Worm (Caenorhabditis elegans) whole organism, L4 larva: ENCODE results near the gene ZK643.5.

Source experiments
- F26F4.8 ChIP-seq: fragments of 200-800 bp; sonication (Bioruptor generic); conservative IDR thresholded peaks from 2 replicates; pipeline ENCODE4 v1.3.6; 2022; ENCODE audit warnings: missing genetic modification characterization, missing compliant biosample characterization
- F37D6.2 ChIP-seq: sonication (generic microtip); optimal IDR thresholded peaks from 2 replicates; lab custom pipeline; 2016; ENCODE audit warnings: mild to moderate bottlenecking, missing genetic modification characterization, missing compliant biosample characterization
- F44E2.7 ChIP-seq: fragments of 200-800 bp; sonication (Bioruptor generic); IDR thresholded peaks from 2 replicates; pipeline ENCODE4 v2.1.2; 2022; ENCODE audit warnings: missing genetic modification characterization, missing compliant biosample characterization
- T20F7.1 ChIP-seq: fragments of 200-800 bp; sonication (Bioruptor generic); optimal IDR thresholded peaks from 2 replicates; lab custom pipeline; 2018; ENCODE audit warnings: mild to moderate bottlenecking, missing genetic modification characterization, missing compliant biosample characterization
- Y105C5A.15 ChIP-seq: fragments of 200-800 bp; sonication (Bioruptor generic); IDR thresholded peaks from 2 replicates; pipeline ENCODE4 v1.3.6; 2022; ENCODE audit warnings: missing genetic modification characterization, missing compliant biosample characterization
- Y5F2A.4 ChIP-seq: fragments of 200-800 bp; sonication (Bioruptor generic); optimal IDR thresholded peaks from 2 replicates; lab custom pipeline; 2018; ENCODE audit warnings: mild to moderate bottlenecking, missing genetic modification characterization, missing compliant biosample characterization
- aha-1 ChIP-seq: fragments of 150-350 bp; peaks from one replicate; lab custom pipeline; 2014; ENCODE audit warnings: missing biosample characterization, missing genetic modification characterization
- ama-1 ChIP-seq: fragments of 150-350 bp; optimal IDR thresholded peaks from 2 replicates; lab custom pipeline; 2014; ENCODE audit warnings: inconsistent platforms, mixed read lengths
- arid-1 ChIP-seq: fragments of 200-800 bp; sonication (Bioruptor generic); conservative IDR thresholded peaks from 2 replicates; pipeline ENCODE4 v1.3.6; 2022; ENCODE audit warnings: missing genetic modification reagents, missing genetic modification characterization, missing compliant biosample characterization
- ceh-82 ChIP-seq: sonication (generic microtip); optimal IDR thresholded peaks from 2 replicates; lab custom pipeline; 2017; ENCODE audit warnings: missing biosample characterization, missing genetic modification characterization
- cey-2 ChIP-seq: sonication (generic microtip); optimal IDR thresholded peaks from 3 replicates; lab custom pipeline; 2017; ENCODE audit warnings: missing genetic modification characterization, mild to moderate bottlenecking, missing compliant biosample characterization, antibody characterized with exemption, borderline replicate concordance; ENCODE audit not compliant: insufficient read depth
- ctbp-1 ChIP-seq: fragments of 200-800 bp; sonication (Bioruptor generic); IDR thresholded peaks from 2 replicates; pipeline ENCODE4 v1.3.6; 2022; ENCODE audit warnings: missing genetic modification reagents, missing genetic modification characterization, missing compliant biosample characterization
- daf-16 ChIP-seq, 3 experiments: sonication (generic microtip); optimal IDR thresholded peaks; 2 replicates each; lab custom pipeline; 2016 to 2017; ENCODE audit warnings: missing genetic modification characterization in 3 of 3, missing genetic modification reagents in 3 of 3, mild to moderate bottlenecking in 2 of 3, missing compliant biosample characterization in 2 of 3, missing biosample characterization in 1 of 3, moderate library complexity in 1 of 3
- dmd-6 ChIP-seq: fragments of 200-800 bp; sonication (Bioruptor generic); IDR thresholded peaks from 2 replicates; pipeline ENCODE4 v1.3.6; 2022; ENCODE audit warnings: missing genetic modification reagents, missing genetic modification characterization, missing compliant biosample characterization
- dmd-9 ChIP-seq: fragments of 200-800 bp; sonication (Bioruptor generic); IDR thresholded peaks from 2 replicates; pipeline ENCODE4 v1.3.6; 2022; ENCODE audit warnings: missing genetic modification reagents, missing genetic modification characterization, missing compliant biosample characterization
- duxl-1 ChIP-seq: sonication (generic microtip); optimal IDR thresholded peaks from 2 replicates; lab custom pipeline; 2016; ENCODE audit warnings: mild to moderate bottlenecking, missing genetic modification characterization, moderate library complexity, missing compliant biosample characterization; ENCODE audit not compliant: poor library complexity
- dve-1 ChIP-seq: sonication (generic microtip); optimal IDR thresholded peaks from 2 replicates; lab custom pipeline; 2017; ENCODE audit warnings: antibody characterized with exemption, mild to moderate bottlenecking, missing genetic modification characterization, missing compliant biosample characterization; ENCODE audit not compliant: insufficient read depth
- hlh-11 ChIP-seq: fragments of 200-800 bp; sonication (Bioruptor generic); optimal IDR thresholded peaks from 2 replicates; lab custom pipeline; 2018; ENCODE audit warnings: mild to moderate bottlenecking, missing genetic modification characterization, missing compliant biosample characterization
- hlh-30 ChIP-seq: sonication (generic microtip); optimal IDR thresholded peaks from 2 replicates; lab custom pipeline; 2017; ENCODE audit warnings: antibody characterized with exemption, mild to moderate bottlenecking, missing genetic modification characterization, missing compliant biosample characterization; ENCODE audit not compliant: insufficient read depth
- jun-1 ChIP-seq: fragments of 150-350 bp; optimal IDR thresholded peaks from 2 replicates; lab custom pipeline; 2014; ENCODE audit warnings: missing biosample characterization, missing genetic modification reagents, missing genetic modification characterization
- lim-7 ChIP-seq: fragments of 200-800 bp; sonication (Bioruptor generic); IDR thresholded peaks from 2 replicates; pipeline ENCODE4 v1.3.6; 2022; ENCODE audit warnings: missing genetic modification characterization, missing compliant biosample characterization
- lin-1 ChIP-seq: fragments of 200-800 bp; sonication (Bioruptor generic); IDR thresholded peaks from 2 replicates; pipeline ENCODE4 v1.3.6; 2022; ENCODE audit warnings: missing genetic modification reagents, missing genetic modification characterization, missing compliant biosample characterization
- lin-13 ChIP-seq: fragments of 150-350 bp; optimal IDR thresholded peaks from 2 replicates; lab custom pipeline; 2014; ENCODE audit warnings: missing biosample characterization, missing genetic modification reagents, missing genetic modification characterization
- lsy-2 ChIP-seq, 2 experiments: fragments of 150-350 bp in 1 of 2; sonication (generic microtip) in 1 of 2; optimal IDR thresholded peaks; 2 replicates each; lab custom pipeline; 2014 to 2017; ENCODE audit warnings: missing biosample characterization in 2 of 2, missing genetic modification characterization in 2 of 2
- madf-5 ChIP-seq, 2 experiments: fragments of 200-800 bp; sonication (Bioruptor generic); IDR thresholded peaks; 2 replicates each; pipeline ENCODE4 v1.3.6; 2022; ENCODE audit warnings: missing compliant biosample characterization in 2 of 2, missing genetic modification characterization in 2 of 2
- mdl-1 ChIP-seq, 2 experiments: fragments of 150-350 bp in 1 of 2; sonication (generic microtip) in 1 of 2; optimal IDR thresholded peaks; 2 replicates each; lab custom pipeline; 2014 to 2017; ENCODE audit warnings: missing biosample characterization in 2 of 2, missing genetic modification characterization in 2 of 2
- mdt-29 ChIP-seq: fragments of 200-800 bp; sonication (Bioruptor generic); IDR thresholded peaks from 2 replicates; pipeline ENCODE4 v1.3.6; 2022; ENCODE audit warnings: missing genetic modification reagents, missing genetic modification characterization, missing compliant biosample characterization
- mep-1 ChIP-seq: fragments of 150-350 bp; sonication (generic microtip); optimal IDR thresholded peaks from 3 replicates; lab custom pipeline; 2014; ENCODE audit warnings: missing biosample characterization, missing genetic modification characterization
- mxl-3 ChIP-seq: fragments of 200-800 bp; sonication (Bioruptor generic); optimal IDR thresholded peaks from 2 replicates; lab custom pipeline; 2018; ENCODE audit warnings: mild to moderate bottlenecking, missing genetic modification characterization, missing compliant biosample characterization
- nhr-102 ChIP-seq: sonication (generic microtip); optimal IDR thresholded peaks from 2 replicates; lab custom pipeline; 2016; ENCODE audit warnings: mild to moderate bottlenecking, missing genetic modification characterization, moderate library complexity, missing compliant biosample characterization
- nhr-11 ChIP-seq: fragments of 150-350 bp; optimal IDR thresholded peaks from 2 replicates; lab custom pipeline; 2014; ENCODE audit warnings: missing biosample characterization, missing genetic modification characterization
- nhr-25 ChIP-seq: sonication (generic microtip); optimal IDR thresholded peaks from 2 replicates; lab custom pipeline; 2017; ENCODE audit warnings: missing genetic modification characterization, mild to moderate bottlenecking, missing compliant biosample characterization, antibody characterized with exemption, moderate library complexity, borderline replicate concordance; ENCODE audit not compliant: insufficient read depth
- nhr-28 ChIP-seq: fragments of 150-350 bp; optimal IDR thresholded peaks from 2 replicates; lab custom pipeline; 2014; ENCODE audit warnings: missing biosample characterization, missing genetic modification characterization
- nhr-42 ChIP-seq: fragments of 200-800 bp; sonication (Bioruptor generic); IDR thresholded peaks from 2 replicates; pipeline ENCODE4 v1.3.6; 2022; ENCODE audit warnings: missing genetic modification characterization, missing compliant biosample characterization
- nhr-48 ChIP-seq: sonication (generic microtip); optimal IDR thresholded peaks from 2 replicates; lab custom pipeline; 2016; ENCODE audit warnings: mild to moderate bottlenecking, missing genetic modification characterization, missing compliant biosample characterization
- nhr-76 ChIP-seq: fragments of 150-350 bp; optimal IDR thresholded peaks from 2 replicates; lab custom pipeline; 2014; ENCODE audit warnings: missing biosample characterization, missing genetic modification characterization
- php-3 ChIP-seq: fragments of 200-800 bp; sonication (Bioruptor generic); IDR thresholded peaks from 2 replicates; pipeline ENCODE4 v1.3.6; 2022; ENCODE audit warnings: missing genetic modification reagents, missing genetic modification characterization, missing compliant biosample characterization
- pqm-1 ChIP-seq: sonication (generic microtip); optimal IDR thresholded peaks from 2 replicates; lab custom pipeline; 2017; ENCODE audit warnings: missing biosample characterization, missing genetic modification characterization
- rbr-2 ChIP-seq: sonication (generic microtip); optimal IDR thresholded peaks from 2 replicates; lab custom pipeline; 2016; ENCODE audit warnings: missing genotype, missing genetic modification characterization, missing compliant biosample characterization
- saeg-2 ChIP-seq: fragments of 200-800 bp; sonication (Bioruptor generic); IDR thresholded peaks from 2 replicates; pipeline ENCODE4 v1.3.6; 2022; ENCODE audit warnings: missing genetic modification reagents, missing genetic modification characterization, missing compliant biosample characterization
- spr-3 ChIP-seq: fragments of 200-800 bp; sonication (Bioruptor generic); optimal IDR thresholded peaks from 2 replicates; lab custom pipeline; 2018; ENCODE audit warnings: mild to moderate bottlenecking, missing genetic modification characterization, missing compliant biosample characterization
- tra-1 ChIP-seq: fragments of 200-800 bp; sonication (Bioruptor generic); IDR thresholded peaks from 2 replicates; pipeline ENCODE4 v1.3.6; 2022; ENCODE audit warnings: missing genetic modification reagents, missing genetic modification characterization, missing compliant biosample characterization
- unc-130 ChIP-seq: sonication (generic microtip); optimal IDR thresholded peaks from 2 replicates; lab custom pipeline; 2016; ENCODE audit warnings: missing genetic modification reagents, missing genetic modification characterization, missing compliant biosample characterization
- unc-62 ChIP-seq, 3 experiments: fragments of 150-350 bp in 1 of 3; sonication (generic microtip); optimal IDR thresholded peaks in 2 of 3; peaks in 1 of 3; 1 replicate in 1 of 3; 2 replicates in 2 of 3; lab custom pipeline; 2014 to 2017; ENCODE audit warnings: missing biosample characterization in 3 of 3, missing genetic modification characterization in 3 of 3, missing genetic modification reagents in 3 of 3, missing genotype in 1 of 3
- zfp-2 ChIP-seq: sonication (generic microtip); optimal IDR thresholded peaks from 2 replicates; lab custom pipeline; 2016; ENCODE audit warnings: mild to moderate bottlenecking, missing genetic modification characterization, missing compliant biosample characterization
- ztf-7 ChIP-seq: fragments of 150-350 bp; optimal IDR thresholded peaks from 2 replicates; lab custom pipeline; 2014; ENCODE audit warnings: missing biosample characterization, missing genetic modification characterization

The ZK643.5 gene

DNA sequence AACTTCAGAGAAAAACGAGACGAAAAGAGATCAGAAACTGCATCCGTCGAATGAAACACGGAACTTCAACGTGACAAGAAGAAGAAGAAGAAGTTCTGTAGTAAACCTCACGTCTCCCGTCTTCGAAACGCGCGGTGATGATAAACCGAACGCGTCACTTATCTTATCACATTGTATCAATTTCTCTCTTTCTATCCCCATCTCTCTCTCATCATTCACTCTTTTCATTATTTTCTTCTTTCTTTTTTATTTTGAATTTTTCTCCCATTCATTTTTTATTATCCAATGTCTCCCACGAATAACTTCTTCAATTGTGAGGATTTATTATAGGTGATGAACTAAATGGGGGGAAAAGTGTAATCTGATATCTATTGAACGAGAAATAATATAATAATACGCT is 30.9 kb upstream of the ZK643.5 start (continued):
- TF ChIP-seq pqm-1, result no peak
- TF ChIP-seq zfp-2, result no peak
- peak; percentile 14 to 54 for TF ChIP-seq lsy-2 (tag; optimal IDR thresholded peaks at IDR 0.05; lab: Kevin White, UChicago)
- no peak for TF ChIP-seq php-3 (GFP tag; lab: Robert Waterston, UW)
- TF ChIP-seq tra-1 (GFP tag; lab: Robert Waterston, UW), result no peak
- no peak for TF ChIP-seq arid-1 (GFP tag; lab: Robert Waterston, UW)
- TF ChIP-seq lin-1, result no peak
- no peak for TF ChIP-seq nhr-42 (GFP tag; lab: Robert Waterston, UW)
- TF ChIP-seq duxl-1, result no peak
- no peak for TF ChIP-seq F26F4.8 (GFP tag; lab: Robert Waterston, UW)
- peak; percentile 70 for TF ChIP-seq hlh-30 (tag; lab: Kevin White, UChicago)
- TF ChIP-seq spr-3 (GFP tag; lab: Kevin White, UChicago), result no peak
- TF ChIP-seq Y105C5A.15, result no peak
- TF ChIP-seq lim-7 (GFP tag; lab: Robert Waterston, UW), result no peak
- TF ChIP-seq nhr-25, result no peak
- TF ChIP-seq T20F7.1 (GFP tag; lab: Kevin White, UChicago), result no peak
- no peak for TF ChIP-seq F44E2.7 (GFP tag; lab: Robert Waterston, UW)
- no peak for TF ChIP-seq nhr-102 (tag; lab: Kevin White, UChicago)
- TF ChIP-seq mxl-3 (GFP tag; lab: Kevin White, UChicago), result peak; percentile 78
- TF ChIP-seq ztf-7 (tag; lab: Kevin White, UChicago), result no peak
- TF ChIP-seq nhr-28, result peak; percentile 49
- no peak for TF ChIP-seq F37D6.2 (tag; lab: Kevin White, UChicago)
- no peak for TF ChIP-seq jun-1
- no peak for TF ChIP-seq lin-13 (GFP tag; lab: Kevin White, UChicago)
- TF ChIP-seq ama-1, result no peak
- no peak for TF ChIP-seq aha-1 (tag; lab: Kevin White, UChicago)
- peak; percentile 76 for TF ChIP-seq hlh-11 (tag; lab: Kevin White, UChicago)
- TF ChIP-seq saeg-2, result no peak
- no peak for TF ChIP-seq rbr-2 (tag; lab: Kevin White, UChicago)
- TF ChIP-seq nhr-11, result no peak
- no peak for TF ChIP-seq mdt-29
- TF ChIP-seq mep-1 (tag; lab: Kevin White, UChicago), result peak; percentile 21
- TF ChIP-seq unc-130 (GFP tag; lab: Kevin White, UChicago), result no peak
- no peak for TF ChIP-seq ctbp-1 (GFP tag; lab: Robert Waterston, UW)
- TF ChIP-seq ceh-82 (tag; lab: Kevin White, UChicago), result no peak
- no peak for TF ChIP-seq Y5F2A.4 (GFP tag; lab: Kevin White, UChicago)
- peak; percentile 70 for TF ChIP-seq cey-2 (tag; lab: Kevin White, UChicago)
- no peak for TF ChIP-seq daf-16 (GFP tag; optimal IDR thresholded peaks at IDR 0.05; lab: Kevin White, UChicago)
- TF ChIP-seq daf-16 (tag; optimal IDR thresholded peaks at IDR 0.05; lab: Kevin White, UChicago), result no peak
- peak; percentile 63 for TF ChIP-seq nhr-48 (tag; lab: Kevin White, UChicago)

DNA sequence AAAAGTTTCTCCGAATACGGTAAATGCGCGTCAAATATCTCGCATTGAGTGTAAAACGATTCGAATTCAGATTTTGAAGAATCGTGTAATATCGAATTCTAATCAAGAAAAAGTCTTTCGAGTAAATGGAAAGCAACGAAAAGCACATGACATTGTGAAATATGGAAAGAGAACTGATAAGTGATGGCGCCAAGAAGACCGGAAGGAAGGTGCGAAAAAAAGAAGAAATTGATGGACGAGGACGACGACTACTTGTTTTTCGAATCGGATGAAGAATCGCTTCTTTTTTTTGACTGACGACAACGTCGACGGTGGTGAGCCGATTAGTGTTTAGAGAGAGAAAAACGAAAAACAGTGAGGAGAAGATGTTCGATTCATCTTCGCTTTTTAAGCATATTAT is 30.0 kb upstream of the ZK643.5 start:
- peak in 1 of 2 experiments; percentile 86 for TF ChIP-seq unc-62 (GFP tag; optimal IDR thresholded peaks at IDR 0.05 in 1 of 2; lab: Kevin White, UChicago)
- TF ChIP-seq unc-62 (tag; optimal IDR thresholded peaks at IDR 0.05; lab: Kevin White, UChicago), result no peak
- TF ChIP-seq lsy-2 (tag; optimal IDR thresholded peaks at IDR 0.05; lab: Kevin White, UChicago), result peak in 1 of 2 experiments; percentile 20
- peak; percentile 3 for TF ChIP-seq mxl-3 (GFP tag; lab: Kevin White, UChicago)
- TF ChIP-seq nhr-28, result peak; percentile 69
- TF ChIP-seq dmd-9 (GFP tag; lab: Robert Waterston, UW), result no peak
- TF ChIP-seq dve-1 (tag; lab: Kevin White, UChicago), result peak; percentile 39
- TF ChIP-seq mep-1 (tag; lab: Kevin White, UChicago), result no peak
- peak; percentile 75 for TF ChIP-seq hlh-11 (tag; lab: Kevin White, UChicago)
- peak; percentile 27; the same call in 1 of the 2 replicates for TF ChIP-seq dmd-6 (GFP tag; lab: Robert Waterston, UW)
- peak in 1 of 2 experiments; percentile 61 for TF ChIP-seq mdl-1 (tag; optimal IDR thresholded peaks at IDR 0.05; lab: Kevin White, UChicago)
- no peak for TF ChIP-seq madf-5 (GFP tag; IDR thresholded peaks at IDR 0.05; lab: Robert Waterston, UW)
- TF ChIP-seq nhr-76 (tag; lab: Kevin White, UChicago), result no peak
- TF ChIP-seq nhr-102 (tag; lab: Kevin White, UChicago), result no peak
- TF ChIP-seq pqm-1, result peak; percentile 50
- peak; percentile 76 for TF ChIP-seq hlh-30 (tag; lab: Kevin White, UChicago)
- TF ChIP-seq nhr-48 (tag; lab: Kevin White, UChicago), result peak; percentile 22
- TF ChIP-seq, all 104 proteins: peak for 11
